Worm (Caenorhabditis elegans) whole organism, L3 larva: ENCODE measurements around the gene R10D12.8.

Source experiments
- elt-2 ChIP-seq: sonication (generic microtip); optimal IDR thresholded peaks from 2 replicates; lab custom pipeline; 2016; ENCODE audit warnings: missing genetic modification reagents, mild to moderate bottlenecking, missing genetic modification characterization, missing compliant biosample characterization
- skn-1 ChIP-seq: fragments of 150-350 bp; optimal IDR thresholded peaks from 2 replicates; lab custom pipeline; 2014; ENCODE audit warnings: missing biosample characterization, missing genetic modification characterization
- unc-39 ChIP-seq: sonication (generic microtip); optimal IDR thresholded peaks from 4 replicates; lab custom pipeline; 2017; ENCODE audit warnings: missing biosample characterization, missing genetic modification characterization
- unc-62 ChIP-seq: fragments of 150-350 bp; sonication (generic microtip); optimal IDR thresholded peaks from 4 replicates; lab custom pipeline; 2014; ENCODE audit warnings: missing biosample characterization, missing genetic modification reagents, missing genetic modification characterization
- ztf-4 ChIP-seq: fragments of 150-350 bp; optimal IDR thresholded peaks from 2 replicates; lab custom pipeline; 2014; ENCODE audit warnings: missing biosample characterization, missing genetic modification characterization

- no peak for TF ChIP-seq skn-1 (tag; lab: Kevin White, UChicago)
- TF ChIP-seq ztf-4 (tag; lab: Kevin White, UChicago): no peak
- TF ChIP-seq unc-39 (tag; lab: Kevin White, UChicago): no peak
- peak; percentile 3 for TF ChIP-seq elt-2 (tag; lab: Kevin White, UChicago)
- TF ChIP-seq unc-62 (GFP tag; lab: Kevin White, UChicago): no peak
These were observed 4.1 kb downstream of the R10D12.8 start, which contains the start of gene R10D12.6 for ce11 chrV:13949010-13949409.
